Fruit fly (Drosophila melanogaster): ENCODE measurements around the gene MME1.
A peak's percentile ranks its signal among the peaks of the same experiment; 100 is the strongest.

The MME1 gene

DNA sequence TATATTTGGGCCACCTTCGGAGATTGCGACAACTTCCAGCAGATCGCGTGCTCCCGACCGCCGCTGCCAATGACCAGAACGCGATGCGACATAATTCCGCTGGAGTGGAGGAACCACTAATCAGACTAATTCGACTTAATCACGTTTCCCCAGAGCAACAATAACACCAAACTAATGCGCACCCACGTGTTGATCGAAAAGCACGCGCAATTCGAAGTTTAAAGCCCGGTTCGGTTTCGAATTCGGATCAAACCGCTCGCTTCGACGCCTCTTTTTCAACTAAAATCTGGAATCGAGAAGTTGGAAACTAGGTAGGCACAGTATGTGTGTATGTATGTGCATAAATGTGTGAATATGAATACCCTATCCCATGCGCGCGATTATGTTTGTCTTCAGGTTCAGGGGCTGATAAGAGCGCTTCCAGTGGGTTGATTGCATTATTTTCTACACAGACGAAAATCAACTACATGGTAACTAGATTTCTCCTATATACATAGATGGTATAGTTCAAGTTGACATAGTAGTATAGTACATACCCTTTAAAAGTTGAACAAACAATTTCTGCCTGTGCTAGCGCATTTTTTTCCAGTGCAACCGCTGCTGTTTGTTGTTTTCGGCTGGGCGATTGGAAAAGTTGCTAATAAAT is 3.6 kb upstream of the MME1 start, which contains the start of gene Gart (continued):
- TF ChIP-seq Optix (GFP tag; IDR thresholded peaks at IDR 0.05): peak; percentile 61; the same call in 1 of the 3 replicates
- TF ChIP-seq CG9727 (GFP tag; optimal IDR thresholded peaks at IDR 0.05): peak; percentile 72
- TF ChIP-seq zfh1 (GFP tag; IDR thresholded peaks at IDR 0.05): peak; percentile 68; the same call in 2 of the 3 replicates
- TF ChIP-seq CG30020 (tag; optimal IDR thresholded peaks at IDR 0.05): no peak
- no peak for TF ChIP-seq ap (GFP tag; IDR thresholded peaks at IDR 0.05)
- no peak for TF ChIP-seq hb (GFP tag; IDR thresholded peaks at IDR 0.05; ENCODE audit: partially characterized antibody)
- peak; percentile 16 for TF ChIP-seq Fer3 (tag; optimal IDR thresholded peaks at IDR 0.05)
- TF ChIP-seq CG15073 (GFP tag; optimal IDR thresholded peaks at IDR 0.05): peak; percentile 2
- TF ChIP-seq gsb (GFP tag; IDR thresholded peaks at IDR 0.05): no peak
- peak; percentile 41 for TF ChIP-seq CG3281 (GFP tag; optimal IDR thresholded peaks at IDR 0.05)
- TF ChIP-seq CG2875 (GFP tag; optimal IDR thresholded peaks at IDR 0.05): peak; percentile 67
- TF ChIP-seq CG10209 (GFP tag; optimal IDR thresholded peaks at IDR 0.05): peak; percentile 67
- no peak for TF ChIP-seq CG7963 (GFP tag; IDR thresholded peaks at IDR 0.05; ENCODE audit: partially characterized antibody)
- no peak for TF ChIP-seq GATAe (GFP tag; conservative IDR thresholded peaks at IDR 0.05)
- peak; percentile 71 for TF ChIP-seq caup (GFP tag; optimal IDR thresholded peaks at IDR 0.05; ENCODE audit: severe bottlenecking)
- peak; percentile 53; the same call in 1 of the 2 replicates for TF ChIP-seq CG32767 (GFP tag; IDR thresholded peaks at IDR 0.05)
- TF ChIP-seq CG17359 (tag; optimal IDR thresholded peaks at IDR 0.05): peak; percentile 16
- TF ChIP-seq slou (GFP tag; optimal IDR thresholded peaks at IDR 0.05): peak; percentile 18
- TF ChIP-seq CG2129 (GFP tag; IDR thresholded peaks at IDR 0.05; ENCODE audit: partially characterized antibody): no peak
- TF ChIP-seq CG3726 (GFP tag; IDR thresholded peaks at IDR 0.05): no peak
- peak; percentile 52 for TF ChIP-seq gcm (GFP tag; optimal IDR thresholded peaks at IDR 0.05)
- no peak for TF ChIP-seq CG2678 (tag; optimal IDR thresholded peaks at IDR 0.05)
- TF ChIP-seq Six4 (GFP tag; optimal IDR thresholded peaks at IDR 0.05): peak; percentile 6
- peak; percentile 62; the same call in 1 of the 2 replicates for TF ChIP-seq CG10366 (GFP tag; IDR thresholded peaks at IDR 0.05)
- TF ChIP-seq CG32772 (GFP tag; IDR thresholded peaks at IDR 0.05): no peak
- no peak for TF ChIP-seq ash1 (GFP tag; optimal IDR thresholded peaks at IDR 0.05)
- TF ChIP-seq sisA (GFP tag; IDR thresholded peaks at IDR 0.05): peak; percentile 34; the same call in 1 of the 2 replicates
- peak; percentile 81 for TF ChIP-seq HmgZ (tag; optimal IDR thresholded peaks at IDR 0.05)
- TF ChIP-seq ATbp (GFP tag; optimal IDR thresholded peaks at IDR 0.05): peak; percentile 73
- peak; percentile 42 for TF ChIP-seq Deaf1 (tag; optimal IDR thresholded peaks at IDR 0.05)
- TF ChIP-seq zfh2 (GFP tag; optimal IDR thresholded peaks at IDR 0.05): peak; percentile 65
- peak; percentile 57 for TF ChIP-seq MBD-R2 (GFP tag; IDR thresholded peaks at IDR 0.05)
- TF ChIP-seq Side (GFP tag; optimal IDR thresholded peaks at IDR 0.05): peak; percentile 72
- peak; percentile 24 for TF ChIP-seq dmrt11E (tag; optimal IDR thresholded peaks at IDR 0.05)
- TF ChIP-seq odd (GFP tag; optimal IDR thresholded peaks at IDR 0.05): peak; percentile 59
- no peak for TF ChIP-seq CG8765 (GFP tag; IDR thresholded peaks at IDR 0.05)
- 0 out of 2 replicates have a peak, but pooled peaks have one; percentile 30 for TF ChIP-seq CG14441 (GFP tag; IDR thresholded peaks at IDR 0.05)
- TF ChIP-seq CG17912 (GFP tag; optimal IDR thresholded peaks at IDR 0.05): no peak
- no peak for TF ChIP-seq CG16779 (GFP tag; IDR thresholded peaks at IDR 0.05)
- peak; percentile 8 for TF ChIP-seq CG10147 (GFP tag; optimal IDR thresholded peaks at IDR 0.05)
- TF ChIP-seq tgo (GFP tag; IDR thresholded peaks at IDR 0.05): peak; percentile 70
- TF ChIP-seq CG13624 (GFP tag; optimal IDR thresholded peaks at IDR 0.05): peak; percentile 72
- TF ChIP-seq Vsx1 (GFP tag; optimal IDR thresholded peaks at IDR 0.05): peak; percentile 46
- no peak for TF ChIP-seq kah (GFP tag; optimal IDR thresholded peaks at IDR 0.05)
- peak; percentile 68 for TF ChIP-seq CoRest (tag; optimal IDR thresholded peaks at IDR 0.05)
- no peak for TF ChIP-seq Hey (tag; optimal IDR thresholded peaks at IDR 0.05)
- TF ChIP-seq CG17385 (GFP tag; optimal IDR thresholded peaks at IDR 0.05): peak; percentile 76
- peak; percentile 36 for TF ChIP-seq oc (tag; optimal IDR thresholded peaks at IDR 0.05)
- TF ChIP-seq cato (GFP tag; optimal IDR thresholded peaks at IDR 0.05; ENCODE audit: borderline replicate concordance): peak; percentile 41
